Worm (Caenorhabditis elegans): ENCODE measurements around the gene otpl-5.

Gene otpl-5

DNA sequence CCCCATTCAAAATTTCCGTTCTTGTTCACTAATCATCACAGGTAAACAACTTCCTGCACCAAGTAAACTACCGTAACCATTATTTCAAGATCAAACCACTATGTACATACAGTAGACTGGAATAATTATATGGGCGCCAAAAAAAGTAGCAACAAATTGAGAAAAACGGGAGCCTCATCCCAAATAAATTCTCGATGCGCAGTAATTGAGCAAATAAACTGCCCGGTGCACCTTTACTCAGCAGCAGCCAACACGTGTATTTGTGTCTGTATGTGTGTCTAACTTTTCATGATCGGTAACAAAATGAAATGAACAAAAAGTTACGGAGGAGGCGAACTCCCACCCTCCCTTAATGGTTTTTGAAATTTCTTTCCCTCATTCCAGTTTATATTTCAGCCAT lies at the start of gene otpl-5:
Gene otpl-5 (plus strand): TSS at position 301 of the 400 bp plus-strand sequence.
- TF ChIP-seq W03F9.2 (tag; optimal IDR thresholded peaks at IDR 0.05) (no peak), dao-5 (tag; optimal IDR thresholded peaks at IDR 0.05) (no peak), him-1 (tag; optimal IDR thresholded peaks at IDR 0.05) (no peak)

ce11 chrV:8481274-8481673 lies 48.0 kb upstream of the otpl-5 start:
- no peak for TF ChIP-seq W03F9.2 (tag; optimal IDR thresholded peaks at IDR 0.05)
- TF ChIP-seq him-1 (tag; optimal IDR thresholded peaks at IDR 0.05), result no peak
- TF ChIP-seq dao-5 (tag; optimal IDR thresholded peaks at IDR 0.05), result no peak

DNA sequence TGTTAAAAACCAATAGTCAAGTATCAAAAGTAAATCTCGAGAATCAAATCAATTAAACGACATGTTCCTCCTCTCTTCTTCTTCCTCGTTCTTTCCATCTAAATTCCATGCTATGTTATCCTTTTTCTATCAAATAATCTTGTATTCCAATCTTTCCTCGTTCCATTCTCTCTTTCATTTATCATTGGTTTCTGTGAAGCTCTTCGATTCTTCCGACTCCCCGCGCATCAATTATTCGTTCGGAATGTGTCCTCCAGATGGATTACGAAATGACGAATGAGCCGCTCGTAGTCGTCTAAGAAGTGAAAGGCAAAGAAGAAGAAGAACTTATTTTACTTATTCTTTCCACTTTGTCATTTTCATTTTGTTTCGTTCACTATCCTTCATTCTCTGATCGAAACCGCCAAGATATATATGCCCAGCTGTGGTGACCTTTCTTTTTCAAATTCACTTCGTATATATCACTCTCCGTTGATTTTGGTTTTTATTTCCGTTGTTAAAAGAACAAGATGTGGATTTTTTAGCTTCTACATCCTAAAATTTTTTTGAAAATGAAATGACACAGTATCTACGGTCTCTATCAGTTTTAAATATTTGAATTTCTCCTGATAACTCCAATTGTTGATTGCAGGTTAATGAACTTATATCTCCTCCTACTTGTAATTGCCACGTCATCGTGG lies 34.9 kb upstream of the otpl-5 start, which contains the start of gene pxn-1:
Gene pxn-1 (plus strand): TSS at position 630 of the 680 bp plus-strand sequence.
- TF ChIP-seq W03F9.2 (tag; optimal IDR thresholded peaks at IDR 0.05), result no peak
- TF ChIP-seq dao-5 (tag; optimal IDR thresholded peaks at IDR 0.05), result no peak
- no peak for TF ChIP-seq him-1 (tag; optimal IDR thresholded peaks at IDR 0.05)

DNA sequence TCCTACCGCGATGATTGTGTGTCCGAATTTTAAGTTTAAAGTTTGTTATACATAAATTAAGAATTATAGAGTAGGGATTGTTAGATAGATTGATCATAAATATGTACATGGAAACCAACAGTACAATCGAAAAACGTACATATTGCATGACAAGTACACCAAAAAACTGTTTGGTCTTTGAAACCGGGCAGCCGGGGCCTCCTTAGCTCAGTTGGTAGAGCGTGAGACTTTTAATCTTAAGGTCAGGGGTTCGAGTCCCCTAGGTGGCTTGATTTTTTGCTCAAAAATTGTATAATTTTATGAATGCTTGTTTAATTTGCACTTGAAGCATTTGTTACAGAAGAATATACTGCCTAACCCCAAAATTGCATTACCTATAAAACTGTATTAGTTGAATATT lies 34.2 kb upstream of the otpl-5 start:
- TF ChIP-seq W03F9.2 (tag; optimal IDR thresholded peaks at IDR 0.05) (no peak), dao-5 (tag; optimal IDR thresholded peaks at IDR 0.05) (no peak)

ce11 chrV:8495965-8496364 lies 33.4 kb upstream of the otpl-5 start:
- TF ChIP-seq W03F9.2 (tag; optimal IDR thresholded peaks at IDR 0.05), result no peak
- no peak for TF ChIP-seq dao-5 (tag; optimal IDR thresholded peaks at IDR 0.05)
- no peak for TF ChIP-seq him-1 (tag; optimal IDR thresholded peaks at IDR 0.05)

DNA sequence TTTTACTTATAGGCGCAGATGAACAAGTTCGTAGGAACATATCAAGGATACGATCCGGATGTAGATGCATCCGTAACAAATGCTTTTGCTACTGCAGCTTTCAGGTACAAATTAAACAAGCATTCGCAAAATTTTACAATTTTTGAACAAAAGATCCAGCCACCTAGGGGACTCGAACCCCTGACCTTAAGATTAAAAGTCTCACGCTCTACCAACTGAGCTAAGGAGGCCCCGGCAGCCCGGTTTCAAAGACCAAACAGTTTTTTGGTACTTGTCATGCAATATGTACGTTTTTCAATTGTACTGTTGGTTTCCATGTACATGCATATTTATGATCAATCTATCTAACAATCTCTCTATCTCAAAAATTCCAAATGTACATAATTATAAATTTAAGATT lies 29.9 kb upstream of the otpl-5 start:
- TF ChIP-seq him-1 (tag; optimal IDR thresholded peaks at IDR 0.05), result no peak
- TF ChIP-seq W03F9.2 (tag; optimal IDR thresholded peaks at IDR 0.05), result no peak
- TF ChIP-seq dao-5 (tag; optimal IDR thresholded peaks at IDR 0.05), result no peak

DNA sequence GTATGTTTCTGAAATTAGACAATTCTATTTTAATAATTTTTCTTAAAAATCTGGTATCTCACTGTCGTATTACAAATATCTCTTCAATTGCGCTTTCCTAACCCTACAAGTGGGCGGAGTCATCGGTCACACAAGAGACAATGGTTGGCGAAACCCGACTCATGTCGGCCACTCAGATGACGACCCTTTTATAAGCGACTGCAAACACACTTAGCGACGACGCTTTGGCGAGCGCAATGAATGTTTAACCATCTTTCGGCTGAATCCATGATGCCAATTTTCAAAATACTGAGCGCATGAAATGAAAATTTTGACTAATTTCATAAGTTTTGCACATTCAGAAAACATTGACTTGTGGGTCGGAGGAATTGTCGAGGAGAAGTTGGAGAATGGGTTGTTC lies 29.0 kb upstream of the otpl-5 start:
- TF ChIP-seq him-1 (tag; optimal IDR thresholded peaks at IDR 0.05) (peak; percentile 97), W03F9.2 (tag; optimal IDR thresholded peaks at IDR 0.05) (peak; percentile 84), dao-5 (tag; optimal IDR thresholded peaks at IDR 0.05) (peak; percentile 96)

ce11 chrV:8507324-8507723 lies 22.0 kb upstream of the otpl-5 start, which contains the start of gene ZK994.6:
Gene ZK994.6 (minus strand): TSS chrV:8507424.
- no peak for TF ChIP-seq him-1 (tag; optimal IDR thresholded peaks at IDR 0.05)
- TF ChIP-seq W03F9.2 (tag; optimal IDR thresholded peaks at IDR 0.05), result no peak
- TF ChIP-seq dao-5 (tag; optimal IDR thresholded peaks at IDR 0.05), result no peak

ce11 chrV:8513361-8513760 lies 16.0 kb upstream of the otpl-5 start, which contains the start of gene F45F2.9:
Gene F45F2.9 (minus strand): TSS chrV:8513461.
- TF ChIP-seq him-1 (tag; optimal IDR thresholded peaks at IDR 0.05) (no peak), W03F9.2 (tag; optimal IDR thresholded peaks at IDR 0.05) (no peak), dao-5 (tag; optimal IDR thresholded peaks at IDR 0.05) (no peak)

ce11 chrV:8516426-8516825 lies 12.9 kb upstream of the otpl-5 start:
- TF ChIP-seq dao-5 (tag; optimal IDR thresholded peaks at IDR 0.05) (no peak), him-1 (tag; optimal IDR thresholded peaks at IDR 0.05) (no peak), W03F9.2 (tag; optimal IDR thresholded peaks at IDR 0.05) (no peak)

- TF ChIP-seq dao-5 (tag; optimal IDR thresholded peaks at IDR 0.05) (no peak), W03F9.2 (tag; optimal IDR thresholded peaks at IDR 0.05) (no peak), him-1 (tag; optimal IDR thresholded peaks at IDR 0.05) (no peak)
Measured at ce11 chrV:8517711-8518110, 11.6 kb upstream of the otpl-5 start.

- no peak for TF ChIP-seq dao-5 (tag; optimal IDR thresholded peaks at IDR 0.05)
- TF ChIP-seq W03F9.2 (tag; optimal IDR thresholded peaks at IDR 0.05), result no peak
- TF ChIP-seq him-1 (tag; optimal IDR thresholded peaks at IDR 0.05), result no peak
Measured at ce11 chrV:8518283-8518682, 11.0 kb upstream of the otpl-5 start.

- no peak for TF ChIP-seq dao-5 (tag; optimal IDR thresholded peaks at IDR 0.05)
- no peak for TF ChIP-seq him-1 (tag; optimal IDR thresholded peaks at IDR 0.05)
- TF ChIP-seq W03F9.2 (tag; optimal IDR thresholded peaks at IDR 0.05), result no peak
Measured at ce11 chrV:8518822-8519392, 10.4 kb upstream of the otpl-5 start, which contains the start of gene F45F2.10. Gene F45F2.10 (minus strand): TSS chrV:8518872.

DNA sequence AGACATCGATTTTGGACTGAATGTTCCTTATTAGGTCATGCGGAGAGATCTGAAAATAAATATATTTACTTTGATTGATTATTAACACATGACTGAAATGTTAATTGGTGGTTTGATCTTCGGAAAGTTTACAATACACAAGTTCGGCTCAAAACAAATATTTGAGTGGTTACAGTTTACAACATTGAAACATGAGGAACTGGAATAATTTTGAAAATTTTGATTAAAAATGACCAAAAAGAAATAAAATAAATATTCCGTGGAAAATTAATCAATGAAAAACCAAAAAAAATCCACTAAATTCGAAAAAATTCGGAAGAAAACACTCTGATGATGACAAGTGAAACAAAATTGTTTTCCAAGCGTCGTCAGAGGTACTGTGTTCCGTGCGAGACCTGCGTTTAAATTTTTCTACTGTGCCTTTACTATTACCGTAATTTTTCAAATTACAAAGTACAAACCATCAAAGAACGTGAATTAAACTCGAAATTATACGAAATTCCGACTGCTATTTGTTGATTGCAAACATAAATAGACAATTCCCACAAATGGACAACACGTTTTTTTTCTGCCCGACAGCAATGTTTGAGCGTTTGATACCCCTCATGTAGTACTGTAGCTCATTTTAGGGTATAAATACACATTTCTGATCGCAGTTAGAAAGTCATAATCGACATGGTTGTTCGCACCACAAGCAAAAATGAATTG lies 8.3 kb upstream of the otpl-5 start, which contains the start of the genes F45F2.11 and otpl-7:
Gene F45F2.11 (minus strand): TSS at position 51 of the 708 bp plus-strand sequence.
Gene otpl-7 (plus strand): TSS at position 658 of the 708 bp plus-strand sequence.
- TF ChIP-seq him-1 (tag; optimal IDR thresholded peaks at IDR 0.05) (no peak), dao-5 (tag; optimal IDR thresholded peaks at IDR 0.05) (no peak), W03F9.2 (tag; optimal IDR thresholded peaks at IDR 0.05) (no peak)

Measured in whole organism, L4/young adult.